Fruit fly (Drosophila melanogaster) whole organism, embryonic: ENCODE measurements around the gene Ugt301D1.

ENCODE experiments used
- CG10321 ChIP-seq: fragments of 200-800 bp; sonication (Bioruptor generic); IDR thresholded peaks from 2 replicates; pipeline ENCODE4 v1.3.6; 2022; ENCODE audit warnings: missing biosample characterization, missing genetic modification characterization
- CG10654 ChIP-seq: fragments of 200-800 bp; sonication (Bioruptor generic); optimal IDR thresholded peaks from 2 replicates; lab custom pipeline; 2016; ENCODE audit warnings: missing biosample characterization, missing genetic modification characterization
- CG12299 ChIP-seq: fragments of 200-800 bp; sonication (Bioruptor generic); optimal IDR thresholded peaks from 2 replicates; lab custom pipeline; 2018; ENCODE audit warnings: missing biosample characterization, mild to moderate bottlenecking, missing genetic modification characterization
- CG14050 ChIP-seq: fragments of 200-800 bp; sonication (Bioruptor generic); IDR thresholded peaks from 3 replicates; pipeline ENCODE4 v1.3.6; 2022; ENCODE audit warnings: missing biosample characterization, missing genetic modification characterization
- CG15011 ChIP-seq: fragments of 200-800 bp; sonication (Bioruptor generic); optimal IDR thresholded peaks from 3 replicates; lab custom pipeline; 2018; ENCODE audit warnings: missing biosample characterization, mild to moderate bottlenecking, missing genetic modification characterization
- CG17186 ChIP-seq: fragments of 200-800 bp; sonication (Bioruptor generic); optimal IDR thresholded peaks from 3 replicates; lab custom pipeline; 2017; ENCODE audit warnings: missing biosample characterization, missing genetic modification reagents, missing genetic modification characterization
- CG17328 ChIP-seq: fragments of 200-800 bp; sonication (Bioruptor generic); IDR thresholded peaks from 2 replicates; pipeline ENCODE4 v1.3.6; 2022; ENCODE audit warnings: missing biosample characterization, missing genetic modification characterization
- CG17612 ChIP-seq: fragments of 200-800 bp; sonication (Bioruptor generic); IDR thresholded peaks from 2 replicates; pipeline ENCODE4 v1.3.6; 2022; ENCODE audit warnings: missing biosample characterization, missing genetic modification characterization
- CG32532 ChIP-seq: fragments of 200-800 bp; sonication (Bioruptor generic); IDR thresholded peaks from 2 replicates; pipeline ENCODE4 v1.3.6; 2022; ENCODE audit warnings: missing biosample characterization, missing genetic modification characterization
- CG3407 ChIP-seq: fragments of 200-800 bp; sonication (Bioruptor generic); optimal IDR thresholded peaks from 2 replicates; lab custom pipeline; 2018; ENCODE audit warnings: missing biosample characterization, mild to moderate bottlenecking, missing genetic modification characterization
- CG34376 ChIP-seq: fragments of 200-800 bp; sonication (Bioruptor generic); optimal IDR thresholded peaks from 2 replicates; lab custom pipeline; 2018; ENCODE audit warnings: missing biosample characterization, mild to moderate bottlenecking, missing genetic modification characterization
- CG4424 ChIP-seq: fragments of 200-800 bp; sonication (Bioruptor generic); optimal IDR thresholded peaks from 3 replicates; lab custom pipeline; 2016; ENCODE audit warnings: missing biosample characterization, missing genetic modification characterization
- CG8290 ChIP-seq, 3 experiments: fragments of 200-800 bp; sonication (Bioruptor generic); optimal IDR thresholded peaks; 2 replicates each; lab custom pipeline; 2016 to 2019; ENCODE audit warnings: missing biosample characterization in 3 of 3, missing genetic modification characterization in 3 of 3, mild to moderate bottlenecking in 2 of 3, moderate library complexity in 1 of 3
- CG8388 ChIP-seq: fragments of 200-800 bp; sonication (Bioruptor generic); optimal IDR thresholded peaks from 2 replicates; lab custom pipeline; 2019; ENCODE audit warnings: missing biosample characterization, mild to moderate bottlenecking, missing genetic modification characterization, moderate library complexity
- Drgx ChIP-seq: fragments of 200-800 bp; sonication (Bioruptor generic); IDR thresholded peaks from 2 replicates; pipeline ENCODE4 v1.3.6; 2022; ENCODE audit warnings: missing biosample characterization, missing genetic modification characterization
- Ets65A ChIP-seq: fragments of 200-800 bp; sonication (Bioruptor generic); peaks from one replicate; lab custom pipeline; 2016; ENCODE audit warnings: missing biosample characterization, missing genetic modification characterization
- GATAe ChIP-seq: fragments of 200-800 bp; sonication (Bioruptor generic); conservative IDR thresholded peaks from 2 replicates; pipeline ENCODE4 v1.3.6; 2022; ENCODE audit warnings: missing biosample characterization, missing genetic modification characterization
- HLH3B ChIP-seq: fragments of 200-800 bp; sonication (Bioruptor generic); IDR thresholded peaks from 2 replicates; pipeline ENCODE4 v1.3.6; 2022; ENCODE audit warnings: missing biosample characterization, missing genetic modification characterization
- Hey ChIP-seq: fragments of 200-800 bp; sonication (Bioruptor generic); optimal IDR thresholded peaks from 3 replicates; lab custom pipeline; 2018; ENCODE audit warnings: missing biosample characterization, mild to moderate bottlenecking, missing genetic modification characterization
- HmgZ ChIP-seq: fragments of 200-800 bp; sonication (Bioruptor generic); optimal IDR thresholded peaks from 2 replicates; lab custom pipeline; 2018; ENCODE audit warnings: missing biosample characterization, mild to moderate bottlenecking, missing genetic modification characterization
- Hmr ChIP-seq: fragments of 200-800 bp; sonication (Bioruptor generic); optimal IDR thresholded peaks from 3 replicates; lab custom pipeline; 2017; ENCODE audit warnings: mild to moderate bottlenecking, missing biosample characterization, missing genetic modification reagents, missing genetic modification characterization
- Myb ChIP-seq: fragments of 200-800 bp; sonication (Bioruptor generic); optimal IDR thresholded peaks from 2 replicates; lab custom pipeline; 2016; ENCODE audit warnings: missing biosample characterization, missing genetic modification characterization
- Ptx1 ChIP-seq: fragments of 200-800 bp; sonication (Bioruptor generic); IDR thresholded peaks from 2 replicates; pipeline ENCODE4 v1.3.6; 2022; ENCODE audit warnings: missing biosample characterization, missing genetic modification characterization
- Usf ChIP-seq: fragments of 200-800 bp; sonication (Bioruptor generic); optimal IDR thresholded peaks from 2 replicates; lab custom pipeline; 2017; ENCODE audit warnings: missing genotype, missing biosample characterization, missing genetic modification characterization
- cwo ChIP-seq: fragments of 200-800 bp; sonication (Bioruptor generic); optimal IDR thresholded peaks from 3 replicates; lab custom pipeline; 2017; ENCODE audit warnings: missing biosample characterization, missing genetic modification characterization, mild to moderate bottlenecking, moderate library complexity, missing genetic modification reagents
- en ChIP-seq: fragments of 200-800 bp; sonication (Bioruptor generic); optimal IDR thresholded peaks from 2 replicates; lab custom pipeline; 2016; ENCODE audit warnings: missing biosample characterization, missing genetic modification characterization
- exex ChIP-seq: fragments of 200-800 bp; sonication (Bioruptor generic); optimal IDR thresholded peaks from 4 replicates; lab custom pipeline; 2018; ENCODE audit warnings: missing biosample characterization, mild to moderate bottlenecking, missing genetic modification characterization, moderate library complexity
- fd64A ChIP-seq: fragments of 200-800 bp; sonication (Bioruptor generic); optimal IDR thresholded peaks from 3 replicates; lab custom pipeline; 2018; ENCODE audit warnings: missing biosample characterization, mild to moderate bottlenecking, missing genetic modification characterization
- fu2 ChIP-seq: fragments of 200-800 bp; sonication (Bioruptor generic); optimal IDR thresholded peaks from 2 replicates; lab custom pipeline; 2016; ENCODE audit warnings: missing biosample characterization, missing genetic modification characterization
- gem ChIP-seq: fragments of 200-800 bp; sonication (Bioruptor generic); optimal IDR thresholded peaks from 2 replicates; lab custom pipeline; 2019; ENCODE audit warnings: missing biosample characterization, mild to moderate bottlenecking, missing genetic modification characterization, moderate library complexity
- grau ChIP-seq: fragments of 200-800 bp; optimal IDR thresholded peaks from 3 replicates; lab custom pipeline; 2019; ENCODE audit warnings: missing biosample characterization, mild to moderate bottlenecking, missing genetic modification characterization, moderate library complexity
- grn ChIP-seq: fragments of 200-800 bp; sonication (Bioruptor generic); optimal IDR thresholded peaks from 3 replicates; lab custom pipeline; 2017; ENCODE audit warnings: missing biosample characterization, missing genetic modification characterization
- gro ChIP-seq: fragments of 200-800 bp; sonication (Bioruptor generic); optimal IDR thresholded peaks from 2 replicates; lab custom pipeline; 2016; ENCODE audit warnings: missing biosample characterization, missing genetic modification characterization
- ken ChIP-seq: fragments of 200-800 bp; sonication (Bioruptor generic); IDR thresholded peaks from 3 replicates; pipeline ENCODE4 v1.3.6; 2022; ENCODE audit warnings: missing biosample characterization, missing genetic modification characterization
- kni ChIP-seq: fragments of 200-800 bp; sonication (Bioruptor generic); optimal IDR thresholded peaks from 3 replicates; lab custom pipeline; 2017; ENCODE audit warnings: mild to moderate bottlenecking, missing biosample characterization, missing genetic modification reagents, missing genetic modification characterization
- lab ChIP-seq: fragments of 200-800 bp; sonication (Bioruptor generic); optimal IDR thresholded peaks from 3 replicates; lab custom pipeline; 2017; ENCODE audit warnings: missing biosample characterization, missing genetic modification characterization, mild to moderate bottlenecking, moderate library complexity, missing genetic modification reagents
- lilli ChIP-seq: fragments of 200-800 bp; sonication (Bioruptor generic); optimal IDR thresholded peaks from 3 replicates; lab custom pipeline; 2016; ENCODE audit warnings: missing biosample characterization, missing genetic modification characterization
- mirr ChIP-seq: fragments of 200-800 bp; sonication (Bioruptor generic); optimal IDR thresholded peaks from 3 replicates; lab custom pipeline; 2018; ENCODE audit warnings: missing biosample characterization, mild to moderate bottlenecking, missing genetic modification characterization
- org-1 ChIP-seq: fragments of 200-800 bp; sonication (Bioruptor generic); optimal IDR thresholded peaks from 2 replicates; lab custom pipeline; 2017; ENCODE audit warnings: missing biosample characterization, missing genetic modification characterization
- sens ChIP-seq: fragments of 200-800 bp; sonication (Bioruptor generic); peaks from one replicate; lab custom pipeline; 2016; ENCODE audit warnings: missing biosample characterization, missing genetic modification characterization
- shn ChIP-seq: fragments of 200-800 bp; sonication (Bioruptor generic); optimal IDR thresholded peaks from 3 replicates; lab custom pipeline; 2016; ENCODE audit warnings: missing biosample characterization, missing genetic modification characterization
- sim ChIP-seq: fragments of 200-800 bp; sonication (Bioruptor generic); IDR thresholded peaks from 2 replicates; pipeline ENCODE4 v1.3.6; 2022; ENCODE audit warnings: missing biosample characterization, missing genetic modification characterization
- sug ChIP-seq: fragments of 200-800 bp; optimal IDR thresholded peaks from 2 replicates; lab custom pipeline; 2019; ENCODE audit warnings: missing biosample characterization, mild to moderate bottlenecking, missing genetic modification characterization, moderate library complexity

Gene Ugt301D1

DNA sequence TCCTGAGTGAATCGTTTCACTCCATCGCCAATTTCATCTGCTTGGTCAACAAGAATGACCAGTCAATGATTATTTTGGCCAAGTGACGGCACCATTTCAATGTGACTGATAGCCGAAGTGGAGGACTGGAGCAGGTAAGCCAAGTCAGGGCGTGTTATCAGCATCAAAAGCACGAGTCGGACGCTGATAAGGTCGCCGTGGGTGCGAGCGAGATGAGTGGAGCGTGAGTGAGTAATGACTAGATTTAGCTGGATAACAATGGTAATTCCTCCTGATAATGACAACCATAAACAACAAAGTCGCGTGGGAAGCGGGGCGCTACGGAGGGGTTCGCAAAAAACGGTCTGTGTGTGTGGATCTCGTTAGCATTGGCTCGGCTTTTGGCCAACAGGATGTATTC, 51.7 kb downstream of the Ugt301D1 start:
- TF ChIP-seq gem (tag; lab: Kevin White, UChicago) = peak; percentile 26
- peak; percentile 28 for TF ChIP-seq CG34376 (GFP tag; lab: Kevin White, UChicago)
- no peak for TF ChIP-seq en (GFP tag; lab: Kevin White, UChicago)
- TF ChIP-seq exex = peak; percentile 76
- peak; percentile 19 for TF ChIP-seq gro
- TF ChIP-seq CG12299 (tag; lab: Kevin White, UChicago) = no peak
- TF ChIP-seq HLH3B (GFP tag; lab: Robert Waterston, UW) = no peak
- TF ChIP-seq Myb (GFP tag; lab: Kevin White, UChicago) = no peak
- TF ChIP-seq Hey (tag; lab: Kevin White, UChicago) = peak; percentile 26
- 0 out of 2 replicates have a peak, but pooled peaks have one; percentile 25 for TF ChIP-seq CG10321
- 0 out of 2 replicates have a peak, but pooled peaks have one; percentile 6 for TF ChIP-seq Ptx1 (GFP tag; lab: Robert Waterston, UW)
- no peak for TF ChIP-seq CG4424 (GFP tag; lab: Kevin White, UChicago)
- TF ChIP-seq CG17328 = no peak
- no peak for TF ChIP-seq fu2 (GFP tag; lab: Kevin White, UChicago)
- TF ChIP-seq Usf (GFP tag; lab: Kevin White, UChicago) = no peak
- no peak for TF ChIP-seq org-1
- peak; percentile 62 for TF ChIP-seq mirr (GFP tag; lab: Kevin White, UChicago)
- no peak for TF ChIP-seq lilli (GFP tag; lab: Kevin White, UChicago)
- no peak for TF ChIP-seq CG17186 (GFP tag; lab: Kevin White, UChicago)
- peak; percentile 88 for TF ChIP-seq cwo (GFP tag; lab: Kevin White, UChicago)
- TF ChIP-seq Ets65A (GFP tag; lab: Kevin White, UChicago) = peak; percentile 33
- no peak for TF ChIP-seq CG8388 (GFP tag; lab: Kevin White, UChicago)
- TF ChIP-seq shn = peak; percentile 7
- TF ChIP-seq ken (GFP tag; lab: Robert Waterston, UW) = no peak
- TF ChIP-seq HmgZ (tag; lab: Kevin White, UChicago) = peak; percentile 17
- TF ChIP-seq CG14050 (GFP tag; lab: Robert Waterston, UW) = no peak
- peak; percentile 77 for TF ChIP-seq sug (tag; lab: Kevin White, UChicago)
- TF ChIP-seq grn (GFP tag; lab: Kevin White, UChicago) = peak; percentile 82
- no peak for TF ChIP-seq CG15011 (GFP tag; lab: Kevin White, UChicago)
- no peak for TF ChIP-seq fd64A (GFP tag; lab: Kevin White, UChicago)
- peak; percentile 6 for TF ChIP-seq sens (GFP tag; lab: Kevin White, UChicago)
- TF ChIP-seq kni = no peak
- TF ChIP-seq grau = no peak
- no peak for TF ChIP-seq Drgx (GFP tag; lab: Robert Waterston, UW)
- TF ChIP-seq CG17612 = no peak
- TF ChIP-seq CG8290 (GFP tag; optimal IDR thresholded peaks at IDR 0.05; lab: Kevin White, UChicago) = no peak
- TF ChIP-seq CG8290 (tag; optimal IDR thresholded peaks at IDR 0.05; lab: Kevin White, UChicago) = peak in 1 of 2 experiments; percentile 0
- TF ChIP-seq sim (GFP tag; lab: Robert Waterston, UW) = no peak
- TF ChIP-seq GATAe (GFP tag; lab: Robert Waterston, UW) = peak; percentile 77
- no peak for TF ChIP-seq Hmr (GFP tag; lab: Kevin White, UChicago)
- TF ChIP-seq CG3407 (GFP tag; lab: Kevin White, UChicago) = no peak
- 0 out of 2 replicates have a peak, but pooled peaks have one; percentile 9 for TF ChIP-seq CG32532 (GFP tag; lab: Robert Waterston, UW)
- TF ChIP-seq lab = peak; percentile 61
- TF ChIP-seq CG10654 (GFP tag; lab: Kevin White, UChicago) = no peak
